Worm (Caenorhabditis elegans): ENCODE measurements around the gene C55C3.4.

C55C3.4 gene

DNA sequence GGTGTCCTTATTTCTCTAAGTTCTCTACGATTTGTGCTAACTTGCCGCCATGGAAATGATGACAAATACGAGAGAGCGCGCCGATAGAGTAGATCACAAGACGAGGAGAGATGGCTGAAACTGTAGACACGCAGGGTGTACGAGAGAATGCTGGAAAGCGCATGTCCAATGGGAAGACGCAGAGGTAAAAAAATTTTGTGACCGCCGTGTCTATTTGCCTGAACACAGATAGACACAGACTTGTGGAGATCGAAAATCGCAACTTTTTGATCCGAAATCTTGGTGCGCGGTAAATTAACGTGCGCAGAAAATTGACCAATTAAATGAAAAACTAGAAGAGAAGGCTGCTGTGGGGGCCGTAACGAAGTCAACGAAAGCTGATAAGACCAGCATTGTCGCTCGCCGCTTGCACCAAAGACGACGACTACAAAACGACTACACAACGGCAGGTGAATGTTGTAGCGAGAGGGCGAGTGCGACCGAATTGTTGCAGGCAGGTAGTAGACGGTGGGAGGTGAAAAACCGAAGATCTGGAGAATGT lies 20.7 kb downstream of the C55C3.4 start (continued):
- TF ChIP-seq nhr-90 (tag; optimal IDR thresholded peaks at IDR 0.05; ENCODE audit: poor library complexity) (peak; percentile 88), nhr-77 (tag; optimal IDR thresholded peaks at IDR 0.05) (peak; percentile 92), lin-35 (GFP tag; optimal IDR thresholded peaks at IDR 0.05) (peak; percentile 69 to 79), nhr-71 (tag; optimal IDR thresholded peaks at IDR 0.05) (peak; percentile 95), elt-2 (tag; optimal IDR thresholded peaks at IDR 0.05) (no peak), efl-3 (GFP tag; optimal IDR thresholded peaks at IDR 0.05) (no peak), fos-1 (tag; optimal IDR thresholded peaks at IDR 0.05) (peak; percentile 48), aly-2 (tag; optimal IDR thresholded peaks at IDR 0.05) (no peak), mab-9 (GFP tag; IDR thresholded peaks at IDR 0.05) (0 out of 2 replicates have a peak, but pooled peaks have one; percentile 36), rnt-1 (tag; optimal IDR thresholded peaks at IDR 0.05) (peak; percentile 71), jun-1 (tag; optimal IDR thresholded peaks at IDR 0.05) (peak; percentile 78), pax-3 (tag; optimal IDR thresholded peaks at IDR 0.05) (peak; percentile 51), grh-1 (GFP tag; IDR thresholded peaks at IDR 0.05) (peak; percentile 70), unc-86 (tag; optimal IDR thresholded peaks at IDR 0.05) (peak; percentile 1), xbp-1 (tag; optimal IDR thresholded peaks at IDR 0.05) (peak; percentile 71), snu-23 (GFP tag; optimal IDR thresholded peaks at IDR 0.05) (peak; percentile 93), pag-3 (tag; optimal IDR thresholded peaks at IDR 0.05; ENCODE audit: borderline replicate concordance, insufficient read depth) (no peak), snpc-4 (tag; optimal IDR thresholded peaks at IDR 0.05) (peak; percentile 54), nhr-84 (tag; optimal IDR thresholded peaks at IDR 0.05) (no peak), fkh-4 (tag; optimal IDR thresholded peaks at IDR 0.05; ENCODE audit: borderline replicate concordance) (no peak), ces-1 (GFP tag; optimal IDR thresholded peaks at IDR 0.05) (no peak), ztf-4 (tag; optimal IDR thresholded peaks at IDR 0.05) (peak; percentile 31), unc-30 (tag; optimal IDR thresholded peaks at IDR 0.05) (no peak), nhr-11 (tag; optimal IDR thresholded peaks at IDR 0.05) (peak; percentile 67), nhr-237 (tag; optimal IDR thresholded peaks at IDR 0.05) (peak; percentile 45), unc-130 (tag; optimal IDR thresholded peaks at IDR 0.05) (peak; percentile 4), nhr-28 (tag; optimal IDR thresholded peaks at IDR 0.05) (peak; percentile 6), nhr-76 (tag; optimal IDR thresholded peaks at IDR 0.05) (no peak), nhr-47 (tag; optimal IDR thresholded peaks at IDR 0.05) (peak; percentile 87), lir-3 (tag; optimal IDR thresholded peaks at IDR 0.05; ENCODE audit: poor library complexity) (peak; percentile 47), unc-98 (GFP tag; IDR thresholded peaks at IDR 0.05) (peak; percentile 36; the same call in 1 of the 2 replicates), egl-27 (tag; optimal IDR thresholded peaks at IDR 0.05) (peak in 1 of 2 experiments; percentile 79), blmp-1 (tag; optimal IDR thresholded peaks at IDR 0.05) (peak; percentile 83), lin-13 (GFP tag; optimal IDR thresholded peaks at IDR 0.05) (peak; percentile 70), C04F5.9 (tag; optimal IDR thresholded peaks at IDR 0.05) (peak; percentile 16), lin-14 (GFP tag; optimal IDR thresholded peaks at IDR 0.05) (peak; percentile 96), hlh-17 (GFP tag; optimal IDR thresholded peaks at IDR 0.05; ENCODE audit: borderline replicate concordance) (no peak), nhr-12 (tag; optimal IDR thresholded peaks at IDR 0.05) (no peak)

ce11 chrIV:5655966-5656389 lies 22.0 kb downstream of the C55C3.4 start:
- peak in 2 of 6 experiments; percentile 81 to 82 for TF ChIP-seq elt-3 (tag; optimal IDR thresholded peaks at IDR 0.05)
- TF ChIP-seq lin-14 (GFP tag; optimal IDR thresholded peaks at IDR 0.05) = peak; percentile 84
- no peak for TF ChIP-seq zag-1 (tag; optimal IDR thresholded peaks at IDR 0.05)
- TF ChIP-seq nhr-90 (tag; optimal IDR thresholded peaks at IDR 0.05; ENCODE audit: poor library complexity) = peak; percentile 62
- peak; percentile 30 to 70 for TF ChIP-seq efl-1 (optimal IDR thresholded peaks at IDR 0.05)
- peak; percentile 74 to 98 for TF ChIP-seq efl-1 (GFP tag; optimal IDR thresholded peaks at IDR 0.05 in 1 of 2)
- peak; percentile 82 for TF ChIP-seq nhr-237 (tag; optimal IDR thresholded peaks at IDR 0.05)
- TF ChIP-seq C16A3.4 (tag; optimal IDR thresholded peaks at IDR 0.05) = peak; percentile 41
- TF ChIP-seq blmp-1 (tag; optimal IDR thresholded peaks at IDR 0.05) = peak; percentile 59
- TF ChIP-seq C34B4.2 (tag; optimal IDR thresholded peaks at IDR 0.05) = no peak
- TF ChIP-seq nhr-84 (tag; optimal IDR thresholded peaks at IDR 0.05) = no peak
- peak; percentile 39 for TF ChIP-seq xbp-1 (tag; optimal IDR thresholded peaks at IDR 0.05)
- peak; percentile 72 for TF ChIP-seq lin-15B (tag; optimal IDR thresholded peaks at IDR 0.05)
- TF ChIP-seq nhr-20 (tag; optimal IDR thresholded peaks at IDR 0.05) = peak; percentile 84
- TF ChIP-seq grh-1 (GFP tag; IDR thresholded peaks at IDR 0.05) = peak; percentile 48; the same call in 1 of the 2 replicates
- TF ChIP-seq unc-62 (GFP tag; optimal IDR thresholded peaks at IDR 0.05) = no peak
- peak; percentile 93 for TF ChIP-seq aha-1 (tag; optimal IDR thresholded peaks at IDR 0.05)
- TF ChIP-seq F16B12.6 (tag; optimal IDR thresholded peaks at IDR 0.05) = no peak
- TF ChIP-seq tbx-2 (tag; optimal IDR thresholded peaks at IDR 0.05) = peak; percentile 45
- peak in 1 of 2 experiments; percentile 4 for TF ChIP-seq mdl-1 (tag; optimal IDR thresholded peaks at IDR 0.05)
- no peak for TF ChIP-seq aly-2 (tag; optimal IDR thresholded peaks at IDR 0.05)
- peak; percentile 80 for TF ChIP-seq mep-1 (tag; optimal IDR thresholded peaks at IDR 0.05)
- TF ChIP-seq nhr-77 (tag; optimal IDR thresholded peaks at IDR 0.05) = peak; percentile 51

Measured in whole organism, L1 larva.